Worm (Caenorhabditis elegans): Measurements from ENCODE around the gene R02F2.9.

- TF ChIP-seq hnd-1 (tag; optimal IDR thresholded peaks at IDR 0.05) (no peak), ceh-36 (tag; optimal IDR thresholded peaks at IDR 0.05) (no peak), ets-7 (tag; optimal IDR thresholded peaks at IDR 0.05) (no peak), aly-1 (tag; optimal IDR thresholded peaks at IDR 0.05) (no peak), F13C5.2 (tag; optimal IDR thresholded peaks at IDR 0.05) (no peak)
Measured at ce11 chrIII:5479493-5480167, 19.4 kb upstream of the R02F2.9 start.

Measured in whole organism, early embryonic.